Worm (Caenorhabditis elegans) whole organism, dauer: Measurements from ENCODE around the gene coq-8.

ENCODE experiments used
- unc-62 ChIP-seq: sonication (generic microtip); optimal IDR thresholded peaks from 2 replicates; lab custom pipeline; 2017; ENCODE audit warnings: missing biosample characterization, missing genetic modification reagents, missing genetic modification characterization

Gene coq-8

ce11 chrIII:4895313-4895712, 32.1 kb downstream of the coq-8 start:
- TF ChIP-seq unc-62 (GFP tag; lab: Kevin White, UChicago): no peak

- no peak for TF ChIP-seq unc-62 (GFP tag; lab: Kevin White, UChicago)
Observed at ce11 chrIII:4899035-4899578, 35.9 kb downstream of the coq-8 start, which contains the start of gene nhl-2. TSS of gene nhl-2 (minus strand) at chrIII:4899085.

ce11 chrIII:4899728-4900127, 36.5 kb downstream of the coq-8 start:
- TF ChIP-seq unc-62 (GFP tag; lab: Kevin White, UChicago): no peak

- no peak for TF ChIP-seq unc-62 (GFP tag; lab: Kevin White, UChicago)
Observed at ce11 chrIII:4900260-4900659, 37.0 kb downstream of the coq-8 start, which contains the start of gene tag-340. TSS of gene tag-340 (plus strand) at chrIII:4900508.

ce11 chrIII:4903784-4904183, 40.6 kb downstream of the coq-8 start, which contains the start of gene kbp-2:
TSS of gene kbp-2 (minus strand) at chrIII:4903884.
- no peak for TF ChIP-seq unc-62 (GFP tag; lab: Kevin White, UChicago)

- no peak for TF ChIP-seq unc-62 (GFP tag; lab: Kevin White, UChicago)
Observed at ce11 chrIII:4905405-4905804, 42.2 kb downstream of the coq-8 start, which contains the start of gene F26F4.8. TSS of gene F26F4.8 (minus strand) at chrIII:4905473.

- no peak for TF ChIP-seq unc-62 (GFP tag; lab: Kevin White, UChicago)
Observed at ce11 chrIII:4906365-4906764, 43.1 kb downstream of the coq-8 start.

ce11 chrIII:4906896-4907295, 43.7 kb downstream of the coq-8 start, which contains the start of gene rom-1:
TSS of gene rom-1 (plus strand) at chrIII:4907196.
- no peak for TF ChIP-seq unc-62 (GFP tag; lab: Kevin White, UChicago)

ce11 chrIII:4909938-4910337, 46.7 kb downstream of the coq-8 start, which contains the start of gene F26F4.12:
TSS of gene F26F4.12 (minus strand) at chrIII:4910038.
- no peak for TF ChIP-seq unc-62 (GFP tag; lab: Kevin White, UChicago)

- TF ChIP-seq unc-62 (GFP tag; lab: Kevin White, UChicago): no peak
Observed at ce11 chrIII:4910956-4911355, 47.7 kb downstream of the coq-8 start, which contains the start of gene F26F4.2. TSS of gene F26F4.2 (plus strand) at chrIII:4911256.

- TF ChIP-seq unc-62 (GFP tag; lab: Kevin White, UChicago): no peak
Observed at ce11 chrIII:4912317-4912716, 49.1 kb downstream of the coq-8 start, which contains the start of the genes F26F4.9 and cee-1. TSS of gene F26F4.9 (minus strand) at chrIII:4912521. TSS of gene cee-1 (plus strand) at chrIII:4912699.

- TF ChIP-seq unc-62 (GFP tag; lab: Kevin White, UChicago): no peak
Observed at ce11 chrIII:4913736-4914135, 50.5 kb downstream of the coq-8 start.
